Worm (Caenorhabditis elegans) whole organism, L2 larva: ENCODE data around the gene Y39B6A.3.

Experiments
- C34F6.9 ChIP-seq: fragments of 150-350 bp; optimal IDR thresholded peaks from 2 replicates; lab custom pipeline; 2014; ENCODE audit warnings: missing biosample characterization, missing genetic modification characterization
- ama-1 ChIP-seq: fragments of 150-350 bp; optimal IDR thresholded peaks from 2 replicates; lab custom pipeline; 2018; ENCODE audit warnings: inconsistent platforms
- fos-1 ChIP-seq: fragments of 150-350 bp; optimal IDR thresholded peaks from 2 replicates; lab custom pipeline; 2014; ENCODE audit warnings: missing biosample characterization, missing genetic modification characterization
- skn-1 ChIP-seq: sonication (generic microtip); optimal IDR thresholded peaks from 2 replicates; lab custom pipeline; 2017; ENCODE audit warnings: missing biosample characterization, missing genetic modification characterization
- unc-55 ChIP-seq: fragments of 150-350 bp; sonication (generic microtip); optimal IDR thresholded peaks from 3 replicates; lab custom pipeline; 2014; ENCODE audit warnings: missing biosample characterization, missing genetic modification reagents, missing genetic modification characterization
- zag-1 ChIP-seq: fragments of 150-350 bp; optimal IDR thresholded peaks from 2 replicates; lab custom pipeline; 2014; ENCODE audit warnings: missing biosample characterization, missing genetic modification characterization

DNA sequence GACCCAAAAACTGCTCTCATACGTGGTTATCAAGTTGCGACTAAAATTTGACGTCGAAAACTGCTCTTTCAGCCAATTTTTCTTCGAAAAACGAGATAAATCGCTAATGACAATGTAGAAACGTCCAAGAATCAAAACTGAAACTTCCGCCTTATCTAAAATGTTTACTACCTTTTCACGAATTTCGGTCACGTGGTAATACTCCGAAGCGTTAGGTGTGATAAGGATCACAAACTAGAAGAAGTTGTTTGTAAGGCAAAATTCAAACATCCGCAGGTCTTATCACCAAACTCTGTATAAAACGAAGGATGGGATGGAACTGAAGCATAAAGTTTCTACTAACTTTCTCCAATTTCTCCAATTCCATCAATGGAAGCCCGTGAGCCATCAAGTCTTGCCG, 40.6 kb upstream of the Y39B6A.3 start, which contains the start of gene sqst-3:
- TF ChIP-seq C34F6.9 (tag; lab: Kevin White, UChicago) (no peak), skn-1 (tag; lab: Kevin White, UChicago) (no peak), fos-1 (tag; lab: Kevin White, UChicago) (no peak), ama-1 (lab: Kevin White, UChicago) (no peak), zag-1 (tag; lab: Kevin White, UChicago) (no peak), unc-55 (GFP tag; lab: Kevin White, UChicago) (no peak)
